Fruit fly (Drosophila melanogaster) Kc167 (cell line): ENCODE measurements around the gene CG14369.

Experiments used
- Myc ChIP-seq: fragments of >200 bp; optimal IDR thresholded peaks from 2 replicates; lab custom pipeline; 2017; ENCODE audit warnings: missing external identifiers
- h ChIP-seq: fragments of >200 bp; optimal IDR thresholded peaks from 3 replicates; lab custom pipeline; 2018; ENCODE audit warnings: missing external identifiers
- insv ChIP-seq: fragments of >200 bp; optimal IDR thresholded peaks from 3 replicates; lab custom pipeline; 2018; ENCODE audit warnings: missing external identifiers

dm6 chr3R:13553875-13554399, 38.5 kb downstream of the CG14369 start:
- no peak for TF ChIP-seq h (lab: Kevin White, UChicago)
- TF ChIP-seq insv, result no peak
- no peak for TF ChIP-seq Myc (lab: Kevin White, UChicago)
